Worm (Caenorhabditis elegans): Measurements from ENCODE around the gene Y32F6A.4.

DNA sequence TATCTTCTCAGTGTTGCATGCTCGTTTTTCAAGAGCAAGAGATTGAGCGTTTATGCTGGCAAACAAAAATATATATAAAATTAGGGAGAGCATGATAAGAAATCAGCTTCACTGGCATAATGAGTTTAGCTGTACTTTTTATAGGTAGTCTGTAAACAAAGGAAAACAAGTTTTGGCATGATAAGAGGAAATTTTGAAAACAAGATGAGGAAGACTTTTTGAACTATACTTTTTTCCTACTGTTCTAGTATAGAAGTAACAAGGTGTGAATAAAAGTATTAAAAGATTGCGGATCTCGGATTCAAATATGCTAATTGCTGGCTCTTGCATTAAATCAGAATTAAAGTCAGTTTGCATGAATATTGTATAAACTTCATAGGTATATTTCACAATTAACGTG lies 14.9 kb downstream of the Y32F6A.4 start, which contains the start of gene F15H10.5:
- no peak for TF ChIP-seq jun-1 (tag; optimal IDR thresholded peaks at IDR 0.05)
- no peak for TF ChIP-seq lsy-2 (tag; optimal IDR thresholded peaks at IDR 0.05)
- TF ChIP-seq nhr-90 (tag; optimal IDR thresholded peaks at IDR 0.05; ENCODE audit: poor library complexity), result no peak
- no peak for TF ChIP-seq ets-5 (GFP tag; IDR thresholded peaks at IDR 0.05)
- no peak for TF ChIP-seq lin-35 (GFP tag; optimal IDR thresholded peaks at IDR 0.05)
- TF ChIP-seq sptf-1 (tag; optimal IDR thresholded peaks at IDR 0.05), result no peak
- no peak for TF ChIP-seq sup-37 (GFP tag; optimal IDR thresholded peaks at IDR 0.05)
- TF ChIP-seq nhr-12 (tag; optimal IDR thresholded peaks at IDR 0.05), result no peak
- TF ChIP-seq ces-1 (GFP tag; optimal IDR thresholded peaks at IDR 0.05), result no peak
